Worm (Caenorhabditis elegans): ENCODE results near the gene rab-37.

Gene rab-37

DNA sequence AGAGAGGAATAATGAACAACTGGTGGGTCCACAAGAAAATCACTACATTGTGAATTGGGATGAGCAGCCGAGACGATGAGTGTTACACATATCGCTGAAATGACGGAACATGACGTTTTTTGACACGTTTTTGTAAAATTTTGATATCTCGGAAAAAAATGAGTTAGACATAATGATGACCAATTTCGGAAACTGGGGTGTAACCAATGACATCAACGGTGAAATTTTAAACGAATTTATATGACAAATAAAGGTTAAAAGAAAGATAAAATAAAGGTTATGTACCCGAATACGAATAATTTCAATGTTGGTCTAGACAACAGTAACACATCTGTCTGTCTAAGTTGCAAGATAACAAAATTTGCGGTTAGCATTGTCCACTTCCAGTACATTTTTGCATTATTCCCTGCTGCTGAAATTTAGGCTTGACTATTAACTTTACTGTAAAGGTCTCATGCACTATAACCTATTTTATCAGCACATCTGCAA is 43.7 kb upstream of the rab-37 start, which contains the start of the genes twk-28 and ets-9:
twk-28 (minus strand) TSS at position 51 of the 489 bp plus-strand sequence.
ets-9 (plus strand) TSS at position 410 of the 489 bp plus-strand sequence.
- TF ChIP-seq mel-28 (tag; optimal IDR thresholded peaks at IDR 0.05; ENCODE audit: borderline replicate concordance) (no peak), snpc-1.3 (tag; optimal IDR thresholded peaks at IDR 0.05; ENCODE audit: insufficient read depth) (no peak), lin-26 (GFP tag; IDR thresholded peaks at IDR 0.05) (no peak), lin-54 (GFP tag; optimal IDR thresholded peaks at IDR 0.05) (no peak), F39B2.1 (GFP tag; IDR thresholded peaks at IDR 0.05) (no peak), aptf-3 (GFP tag; IDR thresholded peaks at IDR 0.05) (no peak), ztf-28 (GFP tag; IDR thresholded peaks at IDR 0.05) (no peak), akir-1 (GFP tag; optimal IDR thresholded peaks at IDR 0.05) (no peak), B0035.1 (tag; optimal IDR thresholded peaks at IDR 0.05) (no peak), T07F8.4 (tag; optimal IDR thresholded peaks at IDR 0.05) (no peak), ceh-27 (GFP tag; optimal IDR thresholded peaks at IDR 0.05) (no peak), hrde-1 (tag; optimal IDR thresholded peaks at IDR 0.05; ENCODE audit: borderline replicate concordance) (no peak), ztf-22 (GFP tag; optimal IDR thresholded peaks at IDR 0.05) (no peak), die-1 (tag; optimal IDR thresholded peaks at IDR 0.05) (no peak), mes-4 (tag; optimal IDR thresholded peaks at IDR 0.05) (no peak)

DNA sequence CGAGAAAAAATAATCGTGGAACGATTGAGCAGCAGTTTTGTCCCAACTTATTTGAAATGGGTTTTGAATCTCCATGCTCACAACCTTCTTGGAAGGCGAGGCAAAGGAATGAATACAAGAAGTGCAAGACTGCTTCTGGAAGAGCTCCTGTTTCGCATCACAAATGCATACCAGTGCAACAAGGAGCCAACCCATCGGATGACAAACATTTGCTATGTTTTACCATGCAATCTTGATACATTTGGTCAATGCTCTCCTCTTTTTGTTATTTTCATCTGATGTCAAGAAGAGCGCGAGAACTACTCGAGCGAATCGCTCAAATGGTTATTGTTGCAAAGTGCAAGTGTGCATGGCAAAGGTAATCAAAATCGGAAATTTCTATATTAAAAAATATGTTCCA is 38.5 kb upstream of the rab-37 start, which contains the start of gene mec-18:
mec-18 (minus strand) TSS at position 101 of the 400 bp plus-strand sequence.
- TF ChIP-seq xnd-1 (tag; optimal IDR thresholded peaks at IDR 0.05) (no peak), nhr-27 (tag; optimal IDR thresholded peaks at IDR 0.05) (no peak), F22D6.2 (tag; optimal IDR thresholded peaks at IDR 0.05) (no peak), hrde-1 (tag; optimal IDR thresholded peaks at IDR 0.05; ENCODE audit: borderline replicate concordance) (no peak), ztf-18 (tag; optimal IDR thresholded peaks at IDR 0.05) (no peak), Y79H2A.3 (GFP tag; conservative IDR thresholded peaks at IDR 0.05) (no peak), C06A6.2 (GFP tag; conservative IDR thresholded peaks at IDR 0.05) (no peak), F33H1.4 (GFP tag; IDR thresholded peaks at IDR 0.05) (no peak), ekl-4 (GFP tag; IDR thresholded peaks at IDR 0.05) (no peak), rcor-1 (GFP tag; IDR thresholded peaks at IDR 0.05) (no peak), B0336.3 (GFP tag; IDR thresholded peaks at IDR 0.05) (no peak)

DNA sequence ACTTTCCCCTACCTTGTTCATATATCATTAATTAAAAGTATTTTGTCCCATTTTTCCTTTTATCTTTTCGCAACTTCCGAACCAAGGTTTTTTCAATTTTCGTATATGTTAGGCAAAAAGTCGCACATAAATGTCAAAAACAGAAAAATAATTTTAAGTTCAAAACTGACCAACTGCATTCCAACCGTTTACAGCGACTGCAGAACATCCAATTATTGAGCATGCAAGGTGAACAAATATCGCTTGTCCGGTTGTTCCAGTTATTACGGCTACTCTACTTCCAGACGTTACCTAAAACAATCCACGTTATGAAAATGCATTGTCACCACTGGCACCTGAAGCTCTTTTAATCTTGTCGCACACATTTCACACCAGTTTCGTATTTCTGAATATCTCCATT is 38.0 kb upstream of the rab-37 start, which contains the start of gene C52B9.10:
C52B9.10 (plus strand) TSS at position 301 of the 400 bp plus-strand sequence.
- no peak for TF ChIP-seq nhr-80 (tag; optimal IDR thresholded peaks at IDR 0.05)

DNA sequence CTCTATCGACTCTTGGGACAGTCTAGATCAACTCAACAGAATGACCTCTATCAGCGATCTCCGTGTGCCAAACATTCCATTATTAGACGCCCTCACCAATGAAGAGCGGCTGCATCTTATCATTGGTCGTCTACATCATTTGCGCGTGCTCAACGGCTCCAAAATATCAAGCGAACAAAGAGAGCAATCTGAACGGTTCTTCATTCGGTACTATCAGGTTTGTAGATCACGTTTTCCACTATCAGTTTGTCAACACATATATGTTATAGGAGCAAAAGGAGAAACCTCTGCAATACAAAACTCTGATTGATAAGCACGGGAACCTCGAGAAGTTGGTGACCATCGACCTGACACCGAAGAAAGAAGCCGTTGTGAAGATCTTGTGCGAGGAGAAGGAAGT is 32.7 kb upstream of the rab-37 start:
- TF ChIP-seq F49E8.2 (tag; optimal IDR thresholded peaks at IDR 0.05; ENCODE audit: insufficient read depth) (no peak), let-526 (GFP tag; IDR thresholded peaks at IDR 0.05) (no peak), B0336.3 (GFP tag; IDR thresholded peaks at IDR 0.05) (no peak), hlh-26 (GFP tag; conservative IDR thresholded peaks at IDR 0.05) (no peak), T26A5.8 (tag; optimal IDR thresholded peaks at IDR 0.05) (no peak), tlf-1 (GFP tag; optimal IDR thresholded peaks at IDR 0.05) (no peak), ceh-91 (GFP tag; IDR thresholded peaks at IDR 0.05) (no peak), let-607 (tag; optimal IDR thresholded peaks at IDR 0.05) (no peak), attf-5 (GFP tag; optimal IDR thresholded peaks at IDR 0.05) (no peak), nhr-27 (tag; optimal IDR thresholded peaks at IDR 0.05) (no peak), ama-1 (optimal IDR thresholded peaks at IDR 0.05) (no peak), ama-1 (GFP tag; optimal IDR thresholded peaks at IDR 0.05) (no peak), snpc-1.1 (tag; optimal IDR thresholded peaks at IDR 0.05; ENCODE audit: insufficient read depth) (no peak), ets-4 (GFP tag; optimal IDR thresholded peaks at IDR 0.05) (no peak), nfya-1 (tag; optimal IDR thresholded peaks at IDR 0.05; ENCODE audit: borderline replicate concordance, insufficient read depth) (no peak), him-1 (tag; optimal IDR thresholded peaks at IDR 0.05) (no peak)
